Worm (Caenorhabditis elegans): ENCODE measurements around the gene T06E4.21.
A peak's percentile ranks its signal among the peaks of the same experiment; 100 is the strongest.

T06E4.21 gene

ce11 chrV:9628603-9629002, 22.8 kb upstream of the T06E4.21 start:
- TF ChIP-seq ceh-8 (GFP tag; optimal IDR thresholded peaks at IDR 0.05), result peak; percentile 15
- no peak for TF ChIP-seq ztf-11 (tag; optimal IDR thresholded peaks at IDR 0.05)

ce11 chrV:9629114-9629513, 22.3 kb upstream of the T06E4.21 start, which contains the start of gene idpc-3:
Gene idpc-3, minus strand, starts transcription at chrV:9629214.
- TF ChIP-seq zag-1 (tag; optimal IDR thresholded peaks at IDR 0.05) (no peak), efl-1 (optimal IDR thresholded peaks at IDR 0.05) (no peak), efl-1 (GFP tag; optimal IDR thresholded peaks at IDR 0.05 in 1 of 2) (peak in 1 of 2 experiments; percentile 21)

ce11 chrV:9629643-9630042, 21.8 kb upstream of the T06E4.21 start, which contains the start of gene col-146:
Gene col-146, plus strand, starts transcription at chrV:9629943.
- no peak for TF ChIP-seq elt-3 (tag; optimal IDR thresholded peaks at IDR 0.05)
- no peak for TF ChIP-seq lin-35 (GFP tag; optimal IDR thresholded peaks at IDR 0.05)
- no peak for TF ChIP-seq nhr-11 (tag; optimal IDR thresholded peaks at IDR 0.05)
- TF ChIP-seq nhr-90 (tag; optimal IDR thresholded peaks at IDR 0.05; ENCODE audit: poor library complexity), result no peak
- no peak for TF ChIP-seq nhr-85 (tag)
- TF ChIP-seq dsc-1 (tag; optimal IDR thresholded peaks at IDR 0.05), result no peak
- TF ChIP-seq pag-3 (tag; optimal IDR thresholded peaks at IDR 0.05; ENCODE audit: borderline replicate concordance, insufficient read depth), result no peak
- TF ChIP-seq vab-15 (tag; optimal IDR thresholded peaks at IDR 0.05), result no peak
- no peak for TF ChIP-seq C34B4.2 (tag; optimal IDR thresholded peaks at IDR 0.05)
- TF ChIP-seq unc-86 (tag; optimal IDR thresholded peaks at IDR 0.05), result no peak
- TF ChIP-seq mep-1 (tag; optimal IDR thresholded peaks at IDR 0.05), result no peak
- no peak for TF ChIP-seq isw-1 (GFP tag; IDR thresholded peaks at IDR 0.05)
- no peak for TF ChIP-seq rnt-1 (tag; optimal IDR thresholded peaks at IDR 0.05)

ce11 chrV:9630542-9630941, 20.9 kb upstream of the T06E4.21 start:
- no peak for TF ChIP-seq ceh-90 (tag; optimal IDR thresholded peaks at IDR 0.05)
- no peak for TF ChIP-seq ceh-63 (GFP tag; optimal IDR thresholded peaks at IDR 0.05)
- TF ChIP-seq egl-27 (tag; optimal IDR thresholded peaks at IDR 0.05), result no peak
- TF ChIP-seq lin-15B (tag; optimal IDR thresholded peaks at IDR 0.05), result no peak
- TF ChIP-seq hlh-17 (GFP tag; optimal IDR thresholded peaks at IDR 0.05; ENCODE audit: borderline replicate concordance), result no peak

- TF ChIP-seq swsn-7 (tag; optimal IDR thresholded peaks at IDR 0.05) (no peak), blmp-1 (tag; optimal IDR thresholded peaks at IDR 0.05) (no peak), ceh-88 (GFP tag; IDR thresholded peaks at IDR 0.05) (no peak), mef-2 (tag; optimal IDR thresholded peaks at IDR 0.05) (no peak), sptf-1 (tag; optimal IDR thresholded peaks at IDR 0.05) (no peak), ceh-8 (GFP tag; optimal IDR thresholded peaks at IDR 0.05) (no peak), ztf-4 (tag; optimal IDR thresholded peaks at IDR 0.05) (no peak), sup-37 (GFP tag; optimal IDR thresholded peaks at IDR 0.05) (no peak), snu-23 (GFP tag; optimal IDR thresholded peaks at IDR 0.05) (no peak), snpc-4 (tag; optimal IDR thresholded peaks at IDR 0.05) (no peak), unc-62 (GFP tag; optimal IDR thresholded peaks at IDR 0.05) (no peak), nhr-11 (tag; optimal IDR thresholded peaks at IDR 0.05) (no peak), fkh-8 (tag; optimal IDR thresholded peaks at IDR 0.05) (no peak), elt-3 (tag; optimal IDR thresholded peaks at IDR 0.05) (no peak)
Observed at ce11 chrV:9630944-9631343, 20.4 kb upstream of the T06E4.21 start, which contains the start of gene T06E4.5. Gene T06E4.5, plus strand, starts transcription at chrV:9631244.

- TF ChIP-seq alr-1 (tag; optimal IDR thresholded peaks at IDR 0.05; ENCODE audit: borderline replicate concordance) (no peak), swsn-7 (tag; optimal IDR thresholded peaks at IDR 0.05) (no peak), C04F5.9 (tag; optimal IDR thresholded peaks at IDR 0.05) (no peak), ceh-88 (GFP tag; IDR thresholded peaks at IDR 0.05) (no peak), fkh-10 (GFP tag; optimal IDR thresholded peaks at IDR 0.05) (no peak), C16A3.4 (tag; optimal IDR thresholded peaks at IDR 0.05) (no peak), ztf-11 (tag; optimal IDR thresholded peaks at IDR 0.05) (no peak)
Observed at ce11 chrV:9632348-9632747, 19.0 kb upstream of the T06E4.21 start.
